Worm (Caenorhabditis elegans): Measurements from ENCODE around the gene R03G5.6.

The R03G5.6 gene

ce11 chrX:7798248-7799020 lies 18.3 kb downstream of the R03G5.6 start, which contains the start of gene adm-4 (continued):
- TF ChIP-seq Y105C5A.15 (GFP tag; IDR thresholded peaks at IDR 0.05) (no peak), aly-2 (tag; optimal IDR thresholded peaks at IDR 0.05) (no peak), arid-1 (GFP tag; conservative IDR thresholded peaks at IDR 0.05) (no peak), lin-29 (GFP tag; IDR thresholded peaks at IDR 0.05) (no peak), nhr-102 (tag; optimal IDR thresholded peaks at IDR 0.05) (peak; percentile 12), madf-9 (GFP tag; conservative IDR thresholded peaks at IDR 0.05) (peak; percentile 28; the same call in 1 of the 2 replicates), daf-19 (GFP tag; conservative IDR thresholded peaks at IDR 0.05) (no peak), duxl-1 (tag; optimal IDR thresholded peaks at IDR 0.05; ENCODE audit: poor library complexity) (peak; percentile 15), nhr-42 (GFP tag; IDR thresholded peaks at IDR 0.05) (no peak), zip-11 (GFP tag; IDR thresholded peaks at IDR 0.05) (no peak), nhr-11 (tag; optimal IDR thresholded peaks at IDR 0.05) (no peak), gei-8 (GFP tag; optimal IDR thresholded peaks at IDR 0.05) (no peak), dve-1 (tag; optimal IDR thresholded peaks at IDR 0.05; ENCODE audit: insufficient read depth) (no peak), lir-3 (tag; optimal IDR thresholded peaks at IDR 0.05) (no peak), madf-5 (GFP tag; IDR thresholded peaks at IDR 0.05) (no peak), hlh-11 (tag; optimal IDR thresholded peaks at IDR 0.05) (no peak), nhr-76 (tag; optimal IDR thresholded peaks at IDR 0.05) (no peak), hlh-30 (tag; optimal IDR thresholded peaks at IDR 0.05; ENCODE audit: insufficient read depth) (peak; percentile 27), fos-1 (tag; optimal IDR thresholded peaks at IDR 0.05) (no peak), vab-7 (GFP tag; IDR thresholded peaks at IDR 0.05) (no peak), aha-1 (tag) (peak; percentile 27), unc-130 (GFP tag; optimal IDR thresholded peaks at IDR 0.05) (no peak), nhr-77 (tag; optimal IDR thresholded peaks at IDR 0.05) (no peak), F37D6.2 (tag; optimal IDR thresholded peaks at IDR 0.05) (no peak), daf-8 (GFP tag; IDR thresholded peaks at IDR 0.05) (no peak), ceh-44 (GFP tag; IDR thresholded peaks at IDR 0.05) (no peak), ctbp-1 (GFP tag; IDR thresholded peaks at IDR 0.05) (no peak), Y5F2A.4 (GFP tag; optimal IDR thresholded peaks at IDR 0.05) (no peak), snpc-4 (tag; optimal IDR thresholded peaks at IDR 0.05) (no peak), nhr-10 (tag; optimal IDR thresholded peaks at IDR 0.05) (no peak), lsy-2 (tag; optimal IDR thresholded peaks at IDR 0.05) (no peak), lin-15B (tag; optimal IDR thresholded peaks at IDR 0.05) (no peak), daf-16 (GFP tag; optimal IDR thresholded peaks at IDR 0.05) (no peak), daf-16 (tag; optimal IDR thresholded peaks at IDR 0.05) (peak; percentile 73), php-3 (GFP tag; IDR thresholded peaks at IDR 0.05) (peak; percentile 77), T26A8.4 (GFP tag; IDR thresholded peaks at IDR 0.05) (no peak), mes-2 (tag; optimal IDR thresholded peaks at IDR 0.05; ENCODE audit: poor library complexity, severe bottlenecking) (peak; percentile 97), ama-1 (optimal IDR thresholded peaks at IDR 0.05) (no peak), D1046.2 (GFP tag; IDR thresholded peaks at IDR 0.05) (no peak), hif-1 (tag; optimal IDR thresholded peaks at IDR 0.05) (peak in 1 of 2 experiments; percentile 79)

ce11 chrX:7794306-7794743 lies 22.4 kb downstream of the R03G5.6 start:
- TF ChIP-seq hlh-11 (tag; optimal IDR thresholded peaks at IDR 0.05) (peak; percentile 49), daf-8 (GFP tag; IDR thresholded peaks at IDR 0.05) (no peak), spr-3 (GFP tag; optimal IDR thresholded peaks at IDR 0.05) (peak; percentile 24), Y48G9A.11 (GFP tag; IDR thresholded peaks at IDR 0.05) (peak; percentile 73; the same call in 1 of the 2 replicates), F10B5.3 (tag; optimal IDR thresholded peaks at IDR 0.05) (peak; percentile 34), ceh-62 (tag; optimal IDR thresholded peaks at IDR 0.05) (no peak), dmd-9 (GFP tag; IDR thresholded peaks at IDR 0.05) (peak; percentile 72; the same call in 1 of the 2 replicates), unc-130 (GFP tag; optimal IDR thresholded peaks at IDR 0.05) (peak; percentile 4), zfp-3 (GFP tag; conservative IDR thresholded peaks at IDR 0.05) (0 out of 2 replicates have a peak, but pooled peaks have one; percentile 25), mes-2 (tag; optimal IDR thresholded peaks at IDR 0.05; ENCODE audit: poor library complexity, severe bottlenecking) (peak; percentile 46), ama-1 (optimal IDR thresholded peaks at IDR 0.05) (no peak), nhr-77 (tag; optimal IDR thresholded peaks at IDR 0.05) (peak; percentile 41), nhr-11 (tag; optimal IDR thresholded peaks at IDR 0.05) (peak; percentile 16), vab-7 (GFP tag; IDR thresholded peaks at IDR 0.05) (peak; percentile 74), pha-4 (GFP tag; IDR thresholded peaks at IDR 0.05) (peak; percentile 79), pha-4 (tag; optimal IDR thresholded peaks at IDR 0.05) (no peak), ctbp-1 (GFP tag; IDR thresholded peaks at IDR 0.05) (peak; percentile 83), dmd-8 (GFP tag; IDR thresholded peaks at IDR 0.05) (peak; percentile 83), mxl-3 (GFP tag; optimal IDR thresholded peaks at IDR 0.05) (peak; percentile 54), nhr-102 (tag; optimal IDR thresholded peaks at IDR 0.05) (peak; percentile 75)

All from whole organism, L4 larva.